Worm (Caenorhabditis elegans): ENCODE measurements around the gene pycr-4.

pycr-4 gene

ce11 chrIV:7467170-7467569 lies 9.9 kb downstream of the pycr-4 start:
- no peak for TF ChIP-seq hmg-4 (GFP tag; optimal IDR thresholded peaks at IDR 0.05)
- no peak for TF ChIP-seq hmbx-1 (tag; optimal IDR thresholded peaks at IDR 0.05)
- TF ChIP-seq ceh-36 (tag; optimal IDR thresholded peaks at IDR 0.05): no peak
- no peak for TF ChIP-seq B0310.2 (tag; optimal IDR thresholded peaks at IDR 0.05)
- TF ChIP-seq aly-1 (tag; optimal IDR thresholded peaks at IDR 0.05): no peak
- TF ChIP-seq flt-1 (GFP tag; IDR thresholded peaks at IDR 0.05): no peak
- TF ChIP-seq ceh-13 (GFP tag; optimal IDR thresholded peaks at IDR 0.05): no peak
- no peak for TF ChIP-seq ets-7 (tag; optimal IDR thresholded peaks at IDR 0.05)
- TF ChIP-seq scrt-1 (GFP tag; IDR thresholded peaks at IDR 0.05): no peak
- no peak for TF ChIP-seq ama-1 (optimal IDR thresholded peaks at IDR 0.05)
- TF ChIP-seq tra-4 (tag; optimal IDR thresholded peaks at IDR 0.05): no peak
- TF ChIP-seq tbx-37 (GFP tag; conservative IDR thresholded peaks at IDR 0.05): no peak
- no peak for TF ChIP-seq hnd-1 (tag; optimal IDR thresholded peaks at IDR 0.05)
- TF ChIP-seq F13C5.2 (tag; optimal IDR thresholded peaks at IDR 0.05): no peak
- no peak for TF ChIP-seq pes-1 (GFP tag; IDR thresholded peaks at IDR 0.05)
- no peak for TF ChIP-seq tbx-11 (GFP tag; IDR thresholded peaks at IDR 0.05)
- no peak for TF ChIP-seq sea-1 (GFP tag; conservative IDR thresholded peaks at IDR 0.05)

- no peak for TF ChIP-seq F13C5.2 (tag; optimal IDR thresholded peaks at IDR 0.05)
- TF ChIP-seq B0310.2 (tag; optimal IDR thresholded peaks at IDR 0.05): no peak
- no peak for TF ChIP-seq ama-1 (optimal IDR thresholded peaks at IDR 0.05)
- no peak for TF ChIP-seq ceh-36 (tag; optimal IDR thresholded peaks at IDR 0.05)
- TF ChIP-seq tra-4 (tag; optimal IDR thresholded peaks at IDR 0.05): no peak
- TF ChIP-seq tbx-37 (GFP tag; conservative IDR thresholded peaks at IDR 0.05): no peak
- no peak for TF ChIP-seq ets-7 (tag; optimal IDR thresholded peaks at IDR 0.05)
- TF ChIP-seq flt-1 (GFP tag; IDR thresholded peaks at IDR 0.05): no peak
- no peak for TF ChIP-seq hmg-4 (GFP tag; optimal IDR thresholded peaks at IDR 0.05)
- TF ChIP-seq pes-1 (GFP tag; IDR thresholded peaks at IDR 0.05): no peak
- no peak for TF ChIP-seq aly-1 (tag; optimal IDR thresholded peaks at IDR 0.05)
- TF ChIP-seq hmbx-1 (tag; optimal IDR thresholded peaks at IDR 0.05): no peak
- no peak for TF ChIP-seq sea-1 (GFP tag; conservative IDR thresholded peaks at IDR 0.05)
Observed at ce11 chrIV:7465857-7466256, 11.2 kb downstream of the pycr-4 start, which contains the start of gene F13B6.3. F13B6.3 (minus strand) TSS chrIV:7465957.

ce11 chrIV:7460225-7460624 lies 16.9 kb downstream of the pycr-4 start, which contains the start of gene F13B6.2:
F13B6.2 (minus strand) TSS chrIV:7460325.
- TF ChIP-seq ama-1 (optimal IDR thresholded peaks at IDR 0.05) (no peak), B0310.2 (tag; optimal IDR thresholded peaks at IDR 0.05) (no peak), flt-1 (GFP tag; IDR thresholded peaks at IDR 0.05) (no peak), hnd-1 (tag; optimal IDR thresholded peaks at IDR 0.05) (no peak)

ce11 chrIV:7456225-7456624 lies 20.9 kb downstream of the pycr-4 start, which contains the start of gene F13B6.1:
F13B6.1 (plus strand) TSS chrIV:7456525.
- no peak for TF ChIP-seq sea-1 (GFP tag; conservative IDR thresholded peaks at IDR 0.05)
- no peak for TF ChIP-seq aly-1 (tag; optimal IDR thresholded peaks at IDR 0.05)
- no peak for TF ChIP-seq B0310.2 (tag; optimal IDR thresholded peaks at IDR 0.05)
- no peak for TF ChIP-seq hnd-1 (tag; optimal IDR thresholded peaks at IDR 0.05)
- TF ChIP-seq ets-7 (tag; optimal IDR thresholded peaks at IDR 0.05): no peak
- no peak for TF ChIP-seq ceh-13 (GFP tag; optimal IDR thresholded peaks at IDR 0.05)
- TF ChIP-seq ceh-36 (tag; optimal IDR thresholded peaks at IDR 0.05): no peak
- no peak for TF ChIP-seq pes-1 (GFP tag; IDR thresholded peaks at IDR 0.05)
- no peak for TF ChIP-seq scrt-1 (GFP tag; IDR thresholded peaks at IDR 0.05)
- TF ChIP-seq tbx-37 (GFP tag; conservative IDR thresholded peaks at IDR 0.05): no peak
- no peak for TF ChIP-seq tra-4 (tag; optimal IDR thresholded peaks at IDR 0.05)
- TF ChIP-seq flt-1 (GFP tag; IDR thresholded peaks at IDR 0.05): no peak
- no peak for TF ChIP-seq ama-1 (optimal IDR thresholded peaks at IDR 0.05)
- TF ChIP-seq hmbx-1 (tag; optimal IDR thresholded peaks at IDR 0.05): no peak
- TF ChIP-seq F13C5.2 (tag; optimal IDR thresholded peaks at IDR 0.05): no peak

ce11 chrIV:7454890-7455289 lies 22.2 kb downstream of the pycr-4 start:
- TF ChIP-seq hmbx-1 (tag; optimal IDR thresholded peaks at IDR 0.05) (no peak), ets-7 (tag; optimal IDR thresholded peaks at IDR 0.05) (no peak), ceh-36 (tag; optimal IDR thresholded peaks at IDR 0.05) (no peak), scrt-1 (GFP tag; IDR thresholded peaks at IDR 0.05) (no peak), F13C5.2 (tag; optimal IDR thresholded peaks at IDR 0.05) (no peak), aly-1 (tag; optimal IDR thresholded peaks at IDR 0.05) (no peak), pes-1 (GFP tag; IDR thresholded peaks at IDR 0.05) (no peak), hmg-4 (GFP tag; optimal IDR thresholded peaks at IDR 0.05) (no peak), B0310.2 (tag; optimal IDR thresholded peaks at IDR 0.05) (no peak), hnd-1 (tag; optimal IDR thresholded peaks at IDR 0.05) (no peak), tra-4 (tag; optimal IDR thresholded peaks at IDR 0.05) (no peak), ceh-13 (GFP tag; optimal IDR thresholded peaks at IDR 0.05) (no peak), tbx-37 (GFP tag; conservative IDR thresholded peaks at IDR 0.05) (no peak), sea-1 (GFP tag; conservative IDR thresholded peaks at IDR 0.05) (no peak), flt-1 (GFP tag; IDR thresholded peaks at IDR 0.05) (no peak), tbx-11 (GFP tag; IDR thresholded peaks at IDR 0.05) (no peak), ama-1 (optimal IDR thresholded peaks at IDR 0.05) (no peak)

ce11 chrIV:7453661-7454159 lies 23.4 kb downstream of the pycr-4 start:
- TF ChIP-seq aly-1 (tag; optimal IDR thresholded peaks at IDR 0.05): no peak
- TF ChIP-seq ceh-36 (tag; optimal IDR thresholded peaks at IDR 0.05): no peak
- no peak for TF ChIP-seq ceh-13 (GFP tag; optimal IDR thresholded peaks at IDR 0.05)
- no peak for TF ChIP-seq pes-1 (GFP tag; IDR thresholded peaks at IDR 0.05)
- no peak for TF ChIP-seq tra-4 (tag; optimal IDR thresholded peaks at IDR 0.05)
- no peak for TF ChIP-seq hmg-4 (GFP tag; optimal IDR thresholded peaks at IDR 0.05)
- TF ChIP-seq ama-1 (optimal IDR thresholded peaks at IDR 0.05): no peak
- TF ChIP-seq scrt-1 (GFP tag; IDR thresholded peaks at IDR 0.05): no peak

ce11 chrIV:7451345-7451744 lies 25.8 kb downstream of the pycr-4 start, which contains the start of gene tes-1:
tes-1 (minus strand) TSS chrIV:7451445.
- TF ChIP-seq aly-1 (tag; optimal IDR thresholded peaks at IDR 0.05) (no peak), ets-7 (tag; optimal IDR thresholded peaks at IDR 0.05) (no peak), tbx-37 (GFP tag; conservative IDR thresholded peaks at IDR 0.05) (no peak), pes-1 (GFP tag; IDR thresholded peaks at IDR 0.05) (no peak), tbx-11 (GFP tag; IDR thresholded peaks at IDR 0.05) (no peak), hmbx-1 (tag; optimal IDR thresholded peaks at IDR 0.05) (no peak), ceh-13 (GFP tag; optimal IDR thresholded peaks at IDR 0.05) (no peak), sea-1 (GFP tag; conservative IDR thresholded peaks at IDR 0.05) (no peak), hnd-1 (tag; optimal IDR thresholded peaks at IDR 0.05) (no peak), flt-1 (GFP tag; IDR thresholded peaks at IDR 0.05) (no peak), tra-4 (tag; optimal IDR thresholded peaks at IDR 0.05) (no peak), hmg-4 (GFP tag; optimal IDR thresholded peaks at IDR 0.05) (no peak), F13C5.2 (tag; optimal IDR thresholded peaks at IDR 0.05) (no peak), ama-1 (optimal IDR thresholded peaks at IDR 0.05) (no peak), B0310.2 (tag; optimal IDR thresholded peaks at IDR 0.05) (no peak), ceh-36 (tag; optimal IDR thresholded peaks at IDR 0.05) (no peak), scrt-1 (GFP tag; IDR thresholded peaks at IDR 0.05) (no peak)

Measured in whole organism, early embryonic.